Worm (Caenorhabditis elegans): Measurements from ENCODE around the gene lin-37.

The lin-37 gene

ce11 chrIII:7072452-7072851 lies at the start of gene lin-37:
lin-37 (minus strand) TSS chrIII:7072552.
- TF ChIP-seq ceh-13 (GFP tag; optimal IDR thresholded peaks at IDR 0.05) (no peak), scrt-1 (GFP tag; IDR thresholded peaks at IDR 0.05) (no peak), hmg-4 (GFP tag; optimal IDR thresholded peaks at IDR 0.05) (no peak), hmbx-1 (tag; optimal IDR thresholded peaks at IDR 0.05) (no peak), tbx-37 (GFP tag; conservative IDR thresholded peaks at IDR 0.05) (no peak), aly-1 (tag; optimal IDR thresholded peaks at IDR 0.05) (no peak), flt-1 (GFP tag; IDR thresholded peaks at IDR 0.05) (no peak), ama-1 (optimal IDR thresholded peaks at IDR 0.05) (no peak), pes-1 (GFP tag; IDR thresholded peaks at IDR 0.05) (no peak), B0310.2 (tag; optimal IDR thresholded peaks at IDR 0.05) (no peak), F13C5.2 (tag; optimal IDR thresholded peaks at IDR 0.05) (no peak), ets-7 (tag; optimal IDR thresholded peaks at IDR 0.05) (no peak)

ce11 chrIII:7120477-7120876 lies 48.1 kb upstream of the lin-37 start:
- no peak for TF ChIP-seq ceh-13 (GFP tag; optimal IDR thresholded peaks at IDR 0.05)
- no peak for TF ChIP-seq ama-1 (optimal IDR thresholded peaks at IDR 0.05)
- TF ChIP-seq hmbx-1 (tag; optimal IDR thresholded peaks at IDR 0.05): no peak
- no peak for TF ChIP-seq pes-1 (GFP tag; IDR thresholded peaks at IDR 0.05)
- TF ChIP-seq hmg-4 (GFP tag; optimal IDR thresholded peaks at IDR 0.05): no peak
- TF ChIP-seq flt-1 (GFP tag; IDR thresholded peaks at IDR 0.05): no peak
- no peak for TF ChIP-seq ets-7 (tag; optimal IDR thresholded peaks at IDR 0.05)
- TF ChIP-seq B0310.2 (tag; optimal IDR thresholded peaks at IDR 0.05): no peak
- TF ChIP-seq tra-4 (tag; optimal IDR thresholded peaks at IDR 0.05): no peak
- no peak for TF ChIP-seq hnd-1 (tag; optimal IDR thresholded peaks at IDR 0.05)
- no peak for TF ChIP-seq F13C5.2 (tag; optimal IDR thresholded peaks at IDR 0.05)
- TF ChIP-seq scrt-1 (GFP tag; IDR thresholded peaks at IDR 0.05): no peak
- TF ChIP-seq ceh-36 (tag; optimal IDR thresholded peaks at IDR 0.05): no peak
- TF ChIP-seq tbx-11 (GFP tag; IDR thresholded peaks at IDR 0.05): no peak
- TF ChIP-seq tbx-37 (GFP tag; conservative IDR thresholded peaks at IDR 0.05): no peak
- no peak for TF ChIP-seq aly-1 (tag; optimal IDR thresholded peaks at IDR 0.05)
- no peak for TF ChIP-seq sea-1 (GFP tag; conservative IDR thresholded peaks at IDR 0.05)

ce11 chrIII:7116615-7117252 lies 44.4 kb upstream of the lin-37 start:
- no peak for TF ChIP-seq scrt-1 (GFP tag; IDR thresholded peaks at IDR 0.05)
- no peak for TF ChIP-seq flt-1 (GFP tag; IDR thresholded peaks at IDR 0.05)
- TF ChIP-seq ceh-36 (tag; optimal IDR thresholded peaks at IDR 0.05): no peak
- no peak for TF ChIP-seq F13C5.2 (tag; optimal IDR thresholded peaks at IDR 0.05)
- no peak for TF ChIP-seq pes-1 (GFP tag; IDR thresholded peaks at IDR 0.05)
- TF ChIP-seq sea-1 (GFP tag; conservative IDR thresholded peaks at IDR 0.05): no peak

- TF ChIP-seq ama-1 (optimal IDR thresholded peaks at IDR 0.05): no peak
- TF ChIP-seq hmbx-1 (tag; optimal IDR thresholded peaks at IDR 0.05): no peak
- no peak for TF ChIP-seq F13C5.2 (tag; optimal IDR thresholded peaks at IDR 0.05)
- TF ChIP-seq ets-7 (tag; optimal IDR thresholded peaks at IDR 0.05): no peak
- TF ChIP-seq ceh-13 (GFP tag; optimal IDR thresholded peaks at IDR 0.05): no peak
- no peak for TF ChIP-seq sea-1 (GFP tag; conservative IDR thresholded peaks at IDR 0.05)
- TF ChIP-seq tbx-11 (GFP tag; IDR thresholded peaks at IDR 0.05): no peak
- no peak for TF ChIP-seq tbx-37 (GFP tag; conservative IDR thresholded peaks at IDR 0.05)
Observed at ce11 chrIII:7114952-7115488, 42.7 kb upstream of the lin-37 start, which contains the start of gene nhr-10. nhr-10 (minus strand) TSS chrIII:7115438.

DNA sequence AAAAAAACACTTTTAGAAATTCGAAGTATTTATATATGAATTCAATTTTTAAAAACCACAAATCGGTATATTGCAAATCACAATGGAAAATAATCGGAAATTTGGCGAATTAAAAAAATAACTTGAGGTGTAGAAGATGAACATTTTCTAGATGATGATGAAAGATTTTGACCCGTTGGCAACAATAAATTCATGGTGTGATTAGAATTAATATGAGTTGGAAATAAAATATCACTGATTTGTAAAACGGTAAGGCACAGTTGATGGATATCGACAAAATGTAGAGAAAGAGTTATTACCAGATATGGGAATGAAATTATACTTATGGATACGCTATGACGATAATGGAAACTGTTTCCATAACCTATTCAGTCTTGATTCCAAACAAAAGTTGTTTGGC lies 39.9 kb upstream of the lin-37 start:
- TF ChIP-seq tbx-37 (GFP tag; conservative IDR thresholded peaks at IDR 0.05) (no peak), hmbx-1 (tag; optimal IDR thresholded peaks at IDR 0.05) (no peak), aly-1 (tag; optimal IDR thresholded peaks at IDR 0.05) (no peak), B0310.2 (tag; optimal IDR thresholded peaks at IDR 0.05) (no peak), ceh-36 (tag; optimal IDR thresholded peaks at IDR 0.05) (no peak), ama-1 (optimal IDR thresholded peaks at IDR 0.05) (no peak), tbx-11 (GFP tag; IDR thresholded peaks at IDR 0.05) (no peak), flt-1 (GFP tag; IDR thresholded peaks at IDR 0.05) (no peak), ets-7 (tag; optimal IDR thresholded peaks at IDR 0.05) (no peak)

ce11 chrIII:7111793-7112192 lies 39.4 kb upstream of the lin-37 start, which contains the start of gene B0280.7:
B0280.7 (minus strand) TSS chrIII:7111893.
- no peak for TF ChIP-seq pes-1 (GFP tag; IDR thresholded peaks at IDR 0.05)
- no peak for TF ChIP-seq tbx-11 (GFP tag; IDR thresholded peaks at IDR 0.05)
- no peak for TF ChIP-seq F13C5.2 (tag; optimal IDR thresholded peaks at IDR 0.05)
- no peak for TF ChIP-seq ceh-36 (tag; optimal IDR thresholded peaks at IDR 0.05)
- no peak for TF ChIP-seq hmg-4 (GFP tag; optimal IDR thresholded peaks at IDR 0.05)
- TF ChIP-seq ets-7 (tag; optimal IDR thresholded peaks at IDR 0.05): no peak
- no peak for TF ChIP-seq hnd-1 (tag; optimal IDR thresholded peaks at IDR 0.05)
- TF ChIP-seq tra-4 (tag; optimal IDR thresholded peaks at IDR 0.05): no peak
- TF ChIP-seq tbx-37 (GFP tag; conservative IDR thresholded peaks at IDR 0.05): no peak
- TF ChIP-seq ceh-13 (GFP tag; optimal IDR thresholded peaks at IDR 0.05): no peak
- TF ChIP-seq ama-1 (optimal IDR thresholded peaks at IDR 0.05): no peak
- TF ChIP-seq B0310.2 (tag; optimal IDR thresholded peaks at IDR 0.05): no peak
- no peak for TF ChIP-seq scrt-1 (GFP tag; IDR thresholded peaks at IDR 0.05)
- TF ChIP-seq sea-1 (GFP tag; conservative IDR thresholded peaks at IDR 0.05): no peak
- no peak for TF ChIP-seq flt-1 (GFP tag; IDR thresholded peaks at IDR 0.05)
- TF ChIP-seq aly-1 (tag; optimal IDR thresholded peaks at IDR 0.05): no peak
- TF ChIP-seq hmbx-1 (tag; optimal IDR thresholded peaks at IDR 0.05): no peak

- TF ChIP-seq scrt-1 (GFP tag; IDR thresholded peaks at IDR 0.05): no peak
- TF ChIP-seq aly-1 (tag; optimal IDR thresholded peaks at IDR 0.05): no peak
- TF ChIP-seq ceh-13 (GFP tag; optimal IDR thresholded peaks at IDR 0.05): no peak
- no peak for TF ChIP-seq flt-1 (GFP tag; IDR thresholded peaks at IDR 0.05)
- no peak for TF ChIP-seq ceh-36 (tag; optimal IDR thresholded peaks at IDR 0.05)
- no peak for TF ChIP-seq tbx-11 (GFP tag; IDR thresholded peaks at IDR 0.05)
- TF ChIP-seq ets-7 (tag; optimal IDR thresholded peaks at IDR 0.05): no peak
- no peak for TF ChIP-seq ama-1 (optimal IDR thresholded peaks at IDR 0.05)
- TF ChIP-seq F13C5.2 (tag; optimal IDR thresholded peaks at IDR 0.05): no peak
- TF ChIP-seq B0310.2 (tag; optimal IDR thresholded peaks at IDR 0.05): no peak
- no peak for TF ChIP-seq hmg-4 (GFP tag; optimal IDR thresholded peaks at IDR 0.05)
Observed at ce11 chrIII:7107965-7108364, 35.6 kb upstream of the lin-37 start, which contains the start of gene odd-1. odd-1 (plus strand) TSS chrIII:7108313.

Data from whole organism, early embryonic.